Worm (Caenorhabditis elegans): Measurements from ENCODE around the gene Y75B8A.31.
A peak's percentile ranks its signal among the peaks of the same experiment; 100 is the strongest.

The Y75B8A.31 gene

DNA sequence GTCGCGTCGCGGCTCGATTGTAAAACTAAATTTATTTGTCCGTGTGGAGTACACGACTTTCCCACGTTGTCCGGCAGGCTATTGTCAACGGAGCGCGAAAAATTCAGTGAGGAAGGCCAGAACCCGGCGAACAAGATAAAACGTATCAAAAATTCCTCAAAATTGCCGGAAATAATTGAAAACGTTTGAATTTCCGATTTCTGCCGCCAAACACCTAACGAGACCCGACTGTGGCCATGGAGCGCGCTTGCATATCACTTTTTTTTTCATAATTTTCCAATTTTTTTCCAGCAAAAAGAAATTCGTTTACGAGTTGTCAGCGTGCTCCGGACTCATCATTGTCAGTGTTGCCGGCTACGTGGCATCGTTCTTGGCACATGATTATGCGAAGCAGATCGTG is 47.0 kb downstream of the Y75B8A.31 start:
- no peak for TF ChIP-seq lin-11 (tag; optimal IDR thresholded peaks at IDR 0.05)
- TF ChIP-seq tbx-2 (tag; optimal IDR thresholded peaks at IDR 0.05), result no peak
- no peak for TF ChIP-seq fkh-6 (tag; optimal IDR thresholded peaks at IDR 0.05)
- TF ChIP-seq unc-86 (tag; optimal IDR thresholded peaks at IDR 0.05), result no peak
- TF ChIP-seq sdc-2 (tag; optimal IDR thresholded peaks at IDR 0.05), result no peak
- no peak for TF ChIP-seq C38D4.7 (GFP tag; optimal IDR thresholded peaks at IDR 0.05)
- TF ChIP-seq ceh-34 (tag; optimal IDR thresholded peaks at IDR 0.05), result no peak
- TF ChIP-seq fkh-10 (GFP tag; optimal IDR thresholded peaks at IDR 0.05), result no peak
- no peak for TF ChIP-seq syd-9 (tag; optimal IDR thresholded peaks at IDR 0.05)
- TF ChIP-seq ceh-18 (tag; optimal IDR thresholded peaks at IDR 0.05), result no peak
- no peak for TF ChIP-seq hlh-15 (tag; optimal IDR thresholded peaks at IDR 0.05)
- TF ChIP-seq ceh-14 (tag; optimal IDR thresholded peaks at IDR 0.05), result no peak
- no peak for TF ChIP-seq rnt-1 (tag; optimal IDR thresholded peaks at IDR 0.05)
- TF ChIP-seq dmd-4 (tag; optimal IDR thresholded peaks at IDR 0.05; ENCODE audit: borderline replicate concordance), result no peak
- TF ChIP-seq ama-1 (optimal IDR thresholded peaks at IDR 0.05), result no peak

DNA sequence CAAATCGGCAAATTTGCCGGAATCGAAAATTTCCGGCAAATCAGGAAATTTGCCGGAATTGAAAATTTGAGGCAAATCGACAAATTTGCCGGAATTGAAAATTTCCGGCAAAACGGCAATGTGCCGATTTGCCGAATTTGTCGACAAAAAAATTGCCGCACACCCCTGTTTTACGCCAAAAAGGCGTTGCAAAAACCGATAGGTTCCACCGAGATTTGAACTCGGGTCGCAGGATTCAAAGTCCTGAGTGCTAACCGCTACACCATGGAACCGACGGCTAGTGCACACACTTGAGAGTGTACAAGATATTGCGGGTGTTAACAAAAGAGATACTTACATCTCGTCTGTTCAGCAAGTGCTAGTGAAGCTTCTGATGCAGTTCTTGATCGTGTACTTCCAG is 48.3 kb downstream of the Y75B8A.31 start:
- TF ChIP-seq Y22D7AL.16 (tag; optimal IDR thresholded peaks at IDR 0.05) (peak; percentile 33), syd-9 (tag; optimal IDR thresholded peaks at IDR 0.05) (peak; percentile 32), unc-3 (GFP tag; conservative IDR thresholded peaks at IDR 0.05) (peak; percentile 48; the same call in 1 of the 2 replicates), unc-3 (tag; optimal IDR thresholded peaks at IDR 0.05) (peak; percentile 20), ceh-24 (tag; optimal IDR thresholded peaks at IDR 0.05) (no peak), ceh-2 (tag; optimal IDR thresholded peaks at IDR 0.05) (no peak), madf-2 (tag; optimal IDR thresholded peaks at IDR 0.05) (no peak), pha-2 (tag; optimal IDR thresholded peaks at IDR 0.05) (no peak), T23F11.4 (GFP tag; optimal IDR thresholded peaks at IDR 0.05) (peak; percentile 3), C08G9.2 (tag; optimal IDR thresholded peaks at IDR 0.05) (peak; percentile 58), sox-2 (GFP tag; IDR thresholded peaks at IDR 0.05) (0 out of 2 replicates have a peak, but pooled peaks have one; percentile 42), ceh-31 (tag; optimal IDR thresholded peaks at IDR 0.05) (no peak), ceh-30 (tag; optimal IDR thresholded peaks at IDR 0.05) (no peak), ceh-22 (tag; optimal IDR thresholded peaks at IDR 0.05) (no peak), nfya-1 (tag; optimal IDR thresholded peaks at IDR 0.05) (no peak), ztf-16 (tag; optimal IDR thresholded peaks at IDR 0.05) (peak; percentile 47), hlh-15 (tag; optimal IDR thresholded peaks at IDR 0.05) (peak; percentile 7), sox-4 (tag; optimal IDR thresholded peaks at IDR 0.05) (peak; percentile 36), ttx-3 (tag; optimal IDR thresholded peaks at IDR 0.05) (peak; percentile 32), ref-2 (tag; optimal IDR thresholded peaks at IDR 0.05) (peak; percentile 63), lin-11 (tag; optimal IDR thresholded peaks at IDR 0.05) (peak; percentile 44), elt-4 (tag; optimal IDR thresholded peaks at IDR 0.05) (no peak), unc-55 (GFP tag; optimal IDR thresholded peaks at IDR 0.05) (no peak), ceh-48 (tag; optimal IDR thresholded peaks at IDR 0.05) (peak; percentile 13), ceh-18 (tag; optimal IDR thresholded peaks at IDR 0.05) (peak; percentile 16), fkh-6 (tag; optimal IDR thresholded peaks at IDR 0.05) (peak; percentile 20), nhr-232 (tag; optimal IDR thresholded peaks at IDR 0.05) (peak; percentile 23), ceh-9 (tag; optimal IDR thresholded peaks at IDR 0.05) (no peak), dve-1 (tag; optimal IDR thresholded peaks at IDR 0.05) (no peak), ama-1 (optimal IDR thresholded peaks at IDR 0.05) (no peak), pqm-1 (tag; optimal IDR thresholded peaks at IDR 0.05) (no peak), ceh-34 (tag; optimal IDR thresholded peaks at IDR 0.05) (peak; percentile 12), gmeb-2 (tag; optimal IDR thresholded peaks at IDR 0.05) (peak; percentile 53), lim-6 (tag; optimal IDR thresholded peaks at IDR 0.05) (no peak), npax-4 (tag; optimal IDR thresholded peaks at IDR 0.05) (peak; percentile 36), hlh-13 (GFP tag; optimal IDR thresholded peaks at IDR 0.05) (peak; percentile 1), nhr-11 (tag; optimal IDR thresholded peaks at IDR 0.05) (no peak), mec-3 (tag; optimal IDR thresholded peaks at IDR 0.05; ENCODE audit: borderline replicate concordance) (no peak), odd-2 (tag; optimal IDR thresholded peaks at IDR 0.05) (no peak), che-1 (tag; optimal IDR thresholded peaks at IDR 0.05) (peak; percentile 68), unc-42 (tag; optimal IDR thresholded peaks at IDR 0.05) (no peak), ceh-6 (GFP tag; optimal IDR thresholded peaks at IDR 0.05) (peak; percentile 54), ceh-45 (GFP tag; IDR thresholded peaks at IDR 0.05) (0 out of 2 replicates have a peak, but pooled peaks have one; percentile 42), pha-4 (tag; optimal IDR thresholded peaks at IDR 0.05) (no peak)
